Fruit fly (Drosophila melanogaster) whole organism, embryonic: ENCODE results near the gene CG12783.

Experiments used
- Atf6 ChIP-seq: fragments of 200-800 bp; sonication (Bioruptor generic); IDR thresholded peaks from 2 replicates; pipeline ENCODE4 v1.3.6; 2022; ENCODE audit warnings: missing biosample characterization, missing genetic modification characterization
- Bgb ChIP-seq: fragments of 200-800 bp; sonication (Bioruptor generic); IDR thresholded peaks from 2 replicates; pipeline ENCODE4 v1.3.6; 2022; ENCODE audit warnings: missing biosample characterization, missing genetic modification characterization; ENCODE audit not compliant: partially characterized antibody
- CG10979 ChIP-seq: fragments of 200-800 bp; sonication (Bioruptor generic); optimal IDR thresholded peaks from 2 replicates; lab custom pipeline; 2018; ENCODE audit warnings: missing biosample characterization, mild to moderate bottlenecking, missing genetic modification characterization, moderate library complexity
- CG11504 ChIP-seq: fragments of 200-800 bp; sonication (Bioruptor generic); optimal IDR thresholded peaks from 3 replicates; lab custom pipeline; 2019; ENCODE audit warnings: missing biosample characterization, mild to moderate bottlenecking, missing genetic modification characterization, moderate library complexity
- CG12769 ChIP-seq: fragments of 200-800 bp; sonication (Bioruptor generic); optimal IDR thresholded peaks from 2 replicates; lab custom pipeline; 2019; ENCODE audit warnings: missing biosample characterization, mild to moderate bottlenecking, missing genetic modification characterization, moderate library complexity
- CG13287 ChIP-seq: fragments of 200-800 bp; sonication (Bioruptor generic); IDR thresholded peaks from 2 replicates; pipeline ENCODE4 v1.3.6; 2022; ENCODE audit warnings: missing biosample characterization, missing genetic modification characterization; ENCODE audit not compliant: partially characterized antibody
- CG13624 ChIP-seq: fragments of 200-800 bp; sonication (Bioruptor generic); optimal IDR thresholded peaks from 2 replicates; lab custom pipeline; 2016; ENCODE audit warnings: missing biosample characterization, missing genetic modification characterization
- CG13894 ChIP-seq: fragments of 200-800 bp; sonication (Bioruptor generic); optimal IDR thresholded peaks from 3 replicates; lab custom pipeline; 2018; ENCODE audit warnings: missing biosample characterization, mild to moderate bottlenecking, missing genetic modification characterization, moderate library complexity
- CG17361 ChIP-seq: fragments of 200-800 bp; sonication (Bioruptor generic); IDR thresholded peaks from 3 replicates; pipeline ENCODE4 v1.3.6; 2022; ENCODE audit warnings: missing biosample characterization, missing genetic modification characterization
- CG17829 ChIP-seq: fragments of 200-800 bp; optimal IDR thresholded peaks from 2 replicates; lab custom pipeline; 2019; ENCODE audit warnings: missing biosample characterization, mild to moderate bottlenecking, missing genetic modification characterization, moderate library complexity
- CG2712 ChIP-seq: fragments of 200-800 bp; optimal IDR thresholded peaks from 3 replicates; lab custom pipeline; 2019; ENCODE audit warnings: missing biosample characterization, mild to moderate bottlenecking, missing genetic modification characterization, moderate library complexity
- CG31365 ChIP-seq: fragments of 200-800 bp; sonication (Bioruptor generic); optimal IDR thresholded peaks from 2 replicates; lab custom pipeline; 2018; ENCODE audit warnings: missing biosample characterization, mild to moderate bottlenecking, missing genetic modification characterization
- CG33557 ChIP-seq: fragments of 200-800 bp; sonication (Bioruptor generic); optimal IDR thresholded peaks from 2 replicates; lab custom pipeline; 2019; ENCODE audit warnings: missing biosample characterization, mild to moderate bottlenecking, missing genetic modification characterization, moderate library complexity
- Camta ChIP-seq: fragments of 200-800 bp; sonication (Bioruptor generic); optimal IDR thresholded peaks from 2 replicates; lab custom pipeline; 2016; ENCODE audit warnings: missing biosample characterization, missing genetic modification characterization
- Deaf1 ChIP-seq: fragments of 200-800 bp; optimal IDR thresholded peaks from 3 replicates; lab custom pipeline; 2019; ENCODE audit warnings: missing biosample characterization, mild to moderate bottlenecking, missing genetic modification characterization, moderate library complexity
- Ets65A ChIP-seq: fragments of 200-800 bp; sonication (Bioruptor generic); peaks from one replicate; lab custom pipeline; 2016; ENCODE audit warnings: missing biosample characterization, missing genetic modification characterization
- MESR4 ChIP-seq: fragments of 200-800 bp; sonication (Bioruptor generic); optimal IDR thresholded peaks from 2 replicates; lab custom pipeline; 2018; ENCODE audit warnings: missing biosample characterization, mild to moderate bottlenecking, missing genetic modification characterization, moderate library complexity
- Med ChIP-seq: fragments of 200-800 bp; sonication (Bioruptor generic); peaks from one replicate; lab custom pipeline; 2016; ENCODE audit warnings: missing biosample characterization, missing genetic modification characterization, mild to moderate bottlenecking, inconsistent platforms, moderate library complexity
- Pdp1 ChIP-seq, 2 experiments: fragments of 200-800 bp; sonication (Bioruptor generic); optimal IDR thresholded peaks; 3 replicates each; lab custom pipeline; 2016; ENCODE audit warnings: missing biosample characterization in 2 of 2, missing genetic modification characterization in 2 of 2, mild to moderate bottlenecking in 1 of 2, moderate library complexity in 1 of 2
- TFAM ChIP-seq: fragments of 200-800 bp; sonication (Bioruptor generic); optimal IDR thresholded peaks from 2 replicates; lab custom pipeline; 2017; ENCODE audit warnings: missing biosample characterization, missing genetic modification characterization, inconsistent platforms
- az2 ChIP-seq: fragments of 200-800 bp; sonication (Bioruptor generic); optimal IDR thresholded peaks from 3 replicates; lab custom pipeline; 2016; ENCODE audit warnings: missing biosample characterization, missing genetic modification characterization
- chinmo ChIP-seq: fragments of 200-800 bp; sonication (Bioruptor generic); IDR thresholded peaks from 4 replicates; pipeline ENCODE4 v1.3.6; 2022; ENCODE audit warnings: missing biosample characterization, missing genetic modification characterization; ENCODE audit not compliant: partially characterized antibody
- cwo ChIP-seq: fragments of 200-800 bp; sonication (Bioruptor generic); optimal IDR thresholded peaks from 3 replicates; lab custom pipeline; 2017; ENCODE audit warnings: missing biosample characterization, missing genetic modification characterization, mild to moderate bottlenecking, moderate library complexity, missing genetic modification reagents
- en ChIP-seq: fragments of 200-800 bp; sonication (Bioruptor generic); optimal IDR thresholded peaks from 2 replicates; lab custom pipeline; 2016; ENCODE audit warnings: missing biosample characterization, missing genetic modification characterization
- gce ChIP-seq: fragments of 200-800 bp; sonication (Bioruptor generic); IDR thresholded peaks from 3 replicates; pipeline ENCODE4 v1.3.6; 2022; ENCODE audit warnings: missing biosample characterization, missing genetic modification characterization
- gsb-n ChIP-seq: fragments of 200-800 bp; sonication (Bioruptor generic); optimal IDR thresholded peaks from 3 replicates; lab custom pipeline; 2018; ENCODE audit warnings: missing biosample characterization, mild to moderate bottlenecking, missing genetic modification characterization
- inv ChIP-seq: fragments of 200-800 bp; sonication (Bioruptor generic); IDR thresholded peaks from 2 replicates; pipeline ENCODE4 v1.3.6; 2022; ENCODE audit warnings: missing biosample characterization, missing genetic modification characterization; ENCODE audit not compliant: partially characterized antibody
- maf-S ChIP-seq: fragments of 200-800 bp; sonication (Bioruptor generic); optimal IDR thresholded peaks from 2 replicates; lab custom pipeline; 2016; ENCODE audit warnings: missing biosample characterization, missing genetic modification characterization
- scrt ChIP-seq: fragments of 200-800 bp; sonication (Bioruptor generic); optimal IDR thresholded peaks from 2 replicates; lab custom pipeline; 2018; ENCODE audit warnings: missing biosample characterization, mild to moderate bottlenecking, missing genetic modification characterization, moderate library complexity
- sqz ChIP-seq: fragments of 200-800 bp; sonication (Bioruptor generic); optimal IDR thresholded peaks from 3 replicates; lab custom pipeline; 2018; ENCODE audit warnings: missing biosample characterization, mild to moderate bottlenecking, missing genetic modification characterization
- tio ChIP-seq: fragments of 200-800 bp; sonication (Bioruptor generic); optimal IDR thresholded peaks from 2 replicates; lab custom pipeline; 2017; ENCODE audit warnings: missing biosample characterization, missing genetic modification characterization, inconsistent platforms
- tx ChIP-seq: fragments of 200-800 bp; sonication (Bioruptor generic); optimal IDR thresholded peaks from 2 replicates; lab custom pipeline; 2016; ENCODE audit warnings: missing biosample characterization, missing genetic modification characterization

Gene CG12783

DNA sequence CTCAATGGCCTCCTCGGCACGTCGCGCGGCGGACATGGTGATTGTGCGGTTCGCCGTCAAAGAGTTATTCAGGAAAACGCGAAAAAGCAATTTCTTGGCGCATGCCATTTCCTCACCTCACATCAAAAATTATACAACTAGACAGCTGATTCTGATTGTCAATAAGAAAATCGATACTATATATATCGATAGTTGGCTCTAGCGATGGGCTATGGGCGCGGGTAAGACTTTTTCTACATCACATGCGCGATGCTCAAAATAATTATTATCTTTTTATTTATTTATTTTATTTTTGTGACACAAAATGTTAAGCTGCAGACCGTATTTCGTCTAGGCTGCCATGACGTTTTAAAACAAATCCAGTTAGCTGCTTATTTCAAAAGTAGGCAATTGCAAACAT is 1.0 kb upstream of the CG12783 start, which contains the start of gene CG10340 (continued):
- TF ChIP-seq CG17361 (no peak), en (GFP tag; lab: Kevin White, UChicago) (no peak), CG11504 (tag; lab: Kevin White, UChicago) (no peak), CG13624 (GFP tag; lab: Kevin White, UChicago) (no peak), gce (GFP tag; lab: Robert Waterston, UW) (no peak)

- TF ChIP-seq CG2712 (tag; lab: Kevin White, UChicago) (peak; percentile 33), TFAM (GFP tag; lab: Kevin White, UChicago) (no peak)
- TF ChIP-seq, all 482 proteins: peak for 1
Measured at dm6 chr3R:16611240-16611639, 2.0 kb downstream of the CG12783 start.

DNA sequence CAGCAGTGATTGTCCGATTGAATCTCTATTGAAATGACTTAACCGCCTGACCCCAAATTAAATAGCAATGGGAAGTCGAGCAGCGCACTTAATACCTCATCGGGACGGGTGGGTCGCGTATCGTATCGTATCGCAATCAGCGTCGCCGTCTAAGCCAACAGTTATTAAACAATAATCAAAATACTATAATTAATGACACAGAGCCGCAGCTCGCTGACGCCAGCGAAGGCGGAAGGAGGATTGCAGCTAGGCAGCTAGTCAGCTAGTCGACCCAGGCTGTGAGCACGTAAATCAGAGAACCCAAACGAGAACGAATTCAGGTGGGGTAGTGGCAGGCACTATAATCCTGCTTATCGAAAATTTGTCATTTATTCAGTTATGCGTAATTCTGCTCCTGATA is 4.3 kb downstream of the CG12783 start, which contains the start of gene NPF:
Gene NPF (plus strand): TSS at position 301 of the 400 bp plus-strand sequence.
- no peak for TF ChIP-seq CG33557
- TF ChIP-seq tio, result no peak
- no peak for TF ChIP-seq Camta (GFP tag; lab: Kevin White, UChicago)
- no peak for TF ChIP-seq CG17829 (tag; lab: Kevin White, UChicago)
- no peak for TF ChIP-seq Ets65A (GFP tag; lab: Kevin White, UChicago)
- TF ChIP-seq sqz, result no peak
- TF ChIP-seq MESR4 (GFP tag; lab: Kevin White, UChicago), result no peak
- no peak for TF ChIP-seq Atf6 (GFP tag; lab: Robert Waterston, UW)
- no peak for TF ChIP-seq tx
- no peak for TF ChIP-seq maf-S (GFP tag; lab: Kevin White, UChicago)
- no peak for TF ChIP-seq inv (GFP tag; lab: Robert Waterston, UW)
- TF ChIP-seq Bgb (GFP tag; lab: Robert Waterston, UW), result no peak

DNA sequence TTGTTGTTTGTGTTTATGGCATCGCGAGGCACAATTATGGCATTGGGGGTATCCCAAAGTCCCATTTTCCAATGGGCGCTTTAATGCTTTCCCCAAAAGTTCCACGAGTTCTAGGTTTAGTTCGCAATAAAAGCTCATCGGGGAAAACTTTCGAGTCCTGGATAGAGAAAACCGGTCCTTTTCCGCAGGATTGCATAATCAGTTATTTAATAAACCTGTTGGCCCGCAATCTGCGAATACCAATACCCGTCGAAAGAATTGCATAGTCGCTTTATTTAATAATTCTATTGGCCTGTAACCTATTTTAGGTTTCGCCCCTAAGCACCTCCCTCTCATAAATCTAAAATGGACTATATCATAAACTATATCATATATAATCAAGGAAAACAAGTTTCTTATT is 7.3 kb downstream of the CG12783 start:
- TF ChIP-seq scrt (GFP tag; lab: Kevin White, UChicago) (peak; percentile 75), cwo (GFP tag; lab: Kevin White, UChicago) (no peak), CG13287 (GFP tag; lab: Robert Waterston, UW) (no peak), gsb-n (no peak), Pdp1 (GFP tag; optimal IDR thresholded peaks at IDR 0.05; lab: Kevin White, UChicago) (peak in 1 of 2 experiments; percentile 92), CG31365 (no peak)

DNA sequence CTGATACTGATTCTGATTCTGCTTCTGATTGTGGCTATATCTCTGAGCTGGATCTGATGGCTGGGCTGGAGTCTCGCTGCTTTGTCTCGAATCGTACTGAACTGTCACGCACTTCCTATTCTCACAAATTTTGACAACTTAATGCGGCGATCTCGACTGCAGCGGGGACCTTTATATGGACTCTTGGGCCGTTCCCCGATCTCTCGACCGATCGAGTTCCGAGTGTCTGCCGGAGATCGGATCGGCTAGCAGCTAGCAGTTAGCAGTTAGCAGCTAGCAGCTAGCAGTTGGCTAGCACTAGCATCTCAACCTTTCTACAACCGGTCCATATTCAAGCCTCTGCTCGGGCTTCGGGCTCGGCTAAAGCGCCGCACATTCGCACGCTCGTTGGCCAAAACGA is 8.5 kb downstream of the CG12783 start, which contains the start of gene CG10345:
Gene CG10345 (minus strand): TSS at position 147 of the 400 bp plus-strand sequence.
- 0 out of 4 replicates have a peak, but pooled peaks have one; percentile 39 for TF ChIP-seq chinmo (GFP tag; lab: Robert Waterston, UW)
- TF ChIP-seq Med (GFP tag; lab: Kevin White, UChicago), result peak; percentile 47
- no peak for TF ChIP-seq CG10979 (tag; lab: Kevin White, UChicago)
- TF ChIP-seq az2 (GFP tag; lab: Kevin White, UChicago), result no peak
- peak; percentile 56 for TF ChIP-seq CG13894 (tag; lab: Kevin White, UChicago)
- TF ChIP-seq Deaf1 (tag; lab: Kevin White, UChicago), result peak; percentile 85
- peak; percentile 38 for TF ChIP-seq CG12769 (tag; lab: Kevin White, UChicago)
